Worm (Caenorhabditis elegans) whole organism, L4 larva: ENCODE data around the gene K10H10.6.

Experiments
- D1046.2 ChIP-seq: fragments of 200-800 bp; sonication (Bioruptor generic); IDR thresholded peaks from 2 replicates; pipeline ENCODE4 v1.3.6; 2022; ENCODE audit warnings: missing genetic modification characterization, missing compliant biosample characterization
- F26F4.8 ChIP-seq: fragments of 200-800 bp; sonication (Bioruptor generic); conservative IDR thresholded peaks from 2 replicates; pipeline ENCODE4 v1.3.6; 2022; ENCODE audit warnings: missing genetic modification characterization, missing compliant biosample characterization
- F37D6.2 ChIP-seq: sonication (generic microtip); optimal IDR thresholded peaks from 2 replicates; lab custom pipeline; 2016; ENCODE audit warnings: mild to moderate bottlenecking, missing genetic modification characterization, missing compliant biosample characterization
- F44E2.7 ChIP-seq: fragments of 200-800 bp; sonication (Bioruptor generic); IDR thresholded peaks from 2 replicates; pipeline ENCODE4 v2.1.2; 2022; ENCODE audit warnings: missing genetic modification characterization, missing compliant biosample characterization
- F49E8.2 ChIP-seq: sonication (generic microtip); optimal IDR thresholded peaks from 2 replicates; lab custom pipeline; 2016; ENCODE audit warnings: missing compliant biosample characterization, mild to moderate bottlenecking, missing genetic modification characterization, borderline replicate concordance
- R02D3.7 ChIP-seq: fragments of 150-350 bp; sonication (generic microtip); optimal IDR thresholded peaks from 3 replicates; lab custom pipeline; 2014; ENCODE audit warnings: missing biosample characterization, missing genetic modification characterization
- T20F7.1 ChIP-seq: fragments of 200-800 bp; sonication (Bioruptor generic); optimal IDR thresholded peaks from 2 replicates; lab custom pipeline; 2018; ENCODE audit warnings: mild to moderate bottlenecking, missing genetic modification characterization, missing compliant biosample characterization
- T26A8.4 ChIP-seq: fragments of 200-800 bp; sonication (Bioruptor generic); IDR thresholded peaks from 2 replicates; pipeline ENCODE4 v1.3.6; 2022; ENCODE audit warnings: missing genetic modification characterization, missing compliant biosample characterization
- Y75B8A.6 ChIP-seq: fragments of 200-800 bp; sonication (Bioruptor generic); IDR thresholded peaks from 2 replicates; pipeline ENCODE4 v1.3.6; 2022; ENCODE audit warnings: missing genetic modification reagents, missing genetic modification characterization, missing compliant biosample characterization
- ZK337.2 ChIP-seq: fragments of 200-800 bp; sonication (Bioruptor generic); IDR thresholded peaks from 2 replicates; pipeline ENCODE4 v1.3.6; 2022; ENCODE audit warnings: missing genetic modification reagents, missing genetic modification characterization, missing compliant biosample characterization
- ZK546.5 ChIP-seq, 2 experiments: sonication (generic microtip); optimal IDR thresholded peaks; 2 replicates each; lab custom pipeline; 2017; ENCODE audit warnings: missing biosample characterization in 2 of 2, missing genetic modification characterization in 2 of 2
- aha-1 ChIP-seq: fragments of 150-350 bp; peaks from one replicate; lab custom pipeline; 2014; ENCODE audit warnings: missing biosample characterization, missing genetic modification characterization
- attf-4 ChIP-seq: sonication (generic microtip); optimal IDR thresholded peaks from 3 replicates; lab custom pipeline; 2017; ENCODE audit warnings: missing biosample characterization, missing genetic modification characterization
- ceh-28 ChIP-seq: fragments of 150-350 bp; optimal IDR thresholded peaks from 2 replicates; lab custom pipeline; 2014; ENCODE audit warnings: missing biosample characterization, missing genetic modification reagents, missing genetic modification characterization
- ceh-44 ChIP-seq: fragments of 200-800 bp; sonication (Bioruptor generic); IDR thresholded peaks from 2 replicates; pipeline ENCODE4 v1.3.6; 2022; ENCODE audit warnings: missing genetic modification reagents, missing genetic modification characterization, missing compliant biosample characterization
- ceh-82 ChIP-seq: sonication (generic microtip); optimal IDR thresholded peaks from 2 replicates; lab custom pipeline; 2017; ENCODE audit warnings: missing biosample characterization, missing genetic modification characterization
- ctbp-1 ChIP-seq: fragments of 200-800 bp; sonication (Bioruptor generic); IDR thresholded peaks from 2 replicates; pipeline ENCODE4 v1.3.6; 2022; ENCODE audit warnings: missing genetic modification reagents, missing genetic modification characterization, missing compliant biosample characterization
- daf-12 ChIP-seq: fragments of 150-350 bp; optimal IDR thresholded peaks from 2 replicates; lab custom pipeline; 2014; ENCODE audit warnings: missing biosample characterization, missing genetic modification reagents, missing genetic modification characterization
- daf-19 ChIP-seq: fragments of 200-800 bp; sonication (Bioruptor generic); conservative IDR thresholded peaks from 2 replicates; pipeline ENCODE4 v1.3.6; 2022; ENCODE audit warnings: missing genetic modification characterization, missing compliant biosample characterization
- daf-8 ChIP-seq: fragments of 200-800 bp; sonication (Bioruptor generic); IDR thresholded peaks from 2 replicates; pipeline ENCODE4 v1.3.6; 2022; ENCODE audit warnings: missing genetic modification characterization, missing compliant biosample characterization
- dmd-8 ChIP-seq: fragments of 200-800 bp; sonication (Bioruptor generic); IDR thresholded peaks from 2 replicates; pipeline ENCODE4 v1.3.6; 2022; ENCODE audit warnings: missing genetic modification characterization, missing compliant biosample characterization
- dpl-1 ChIP-seq: fragments of 150-350 bp; optimal IDR thresholded peaks from 2 replicates; lab custom pipeline; 2014; ENCODE audit warnings: missing biosample characterization, missing genetic modification reagents, missing genetic modification characterization
- egl-27 ChIP-seq: sonication (generic microtip); optimal IDR thresholded peaks from 3 replicates; lab custom pipeline; 2017; ENCODE audit warnings: missing biosample characterization, missing genetic modification reagents, missing genetic modification characterization
- gei-8 ChIP-seq: fragments of 200-800 bp; sonication (Bioruptor generic); optimal IDR thresholded peaks from 2 replicates; lab custom pipeline; 2018; ENCODE audit warnings: mild to moderate bottlenecking, missing genetic modification characterization, missing compliant biosample characterization
- hif-1 ChIP-seq, 2 experiments: sonication (generic microtip); optimal IDR thresholded peaks; 2 replicates each; lab custom pipeline; 2016 to 2017; ENCODE audit warnings: missing compliant biosample characterization in 2 of 2, missing genetic modification characterization in 2 of 2, missing genetic modification reagents in 2 of 2, missing genotype in 2 of 2, mild to moderate bottlenecking in 1 of 2
- hlh-11 ChIP-seq: fragments of 200-800 bp; sonication (Bioruptor generic); optimal IDR thresholded peaks from 2 replicates; lab custom pipeline; 2018; ENCODE audit warnings: mild to moderate bottlenecking, missing genetic modification characterization, missing compliant biosample characterization
- hlh-30 ChIP-seq: sonication (generic microtip); optimal IDR thresholded peaks from 2 replicates; lab custom pipeline; 2017; ENCODE audit warnings: antibody characterized with exemption, mild to moderate bottlenecking, missing genetic modification characterization, missing compliant biosample characterization; ENCODE audit not compliant: insufficient read depth
- jun-1 ChIP-seq: fragments of 150-350 bp; optimal IDR thresholded peaks from 2 replicates; lab custom pipeline; 2014; ENCODE audit warnings: missing biosample characterization, missing genetic modification reagents, missing genetic modification characterization
- lim-7 ChIP-seq: fragments of 200-800 bp; sonication (Bioruptor generic); IDR thresholded peaks from 2 replicates; pipeline ENCODE4 v1.3.6; 2022; ENCODE audit warnings: missing genetic modification characterization, missing compliant biosample characterization
- lin-13 ChIP-seq: fragments of 150-350 bp; optimal IDR thresholded peaks from 2 replicates; lab custom pipeline; 2014; ENCODE audit warnings: missing biosample characterization, missing genetic modification reagents, missing genetic modification characterization
- lin-15B ChIP-seq: fragments of 150-350 bp; sonication (generic microtip); optimal IDR thresholded peaks from 3 replicates; lab custom pipeline; 2014; ENCODE audit warnings: missing biosample characterization, missing genetic modification characterization
- lin-29 ChIP-seq: fragments of 200-800 bp; sonication (Bioruptor generic); IDR thresholded peaks from 2 replicates; pipeline ENCODE4 v1.3.6; 2022; ENCODE audit warnings: missing genetic modification reagents, missing genetic modification characterization, missing compliant biosample characterization
- lin-38 ChIP-seq: fragments of 200-800 bp; sonication (Bioruptor generic); IDR thresholded peaks from 2 replicates; pipeline ENCODE4 v1.3.6; 2022; ENCODE audit warnings: missing genetic modification reagents, missing genetic modification characterization, missing compliant biosample characterization
- madf-5 ChIP-seq, 2 experiments: fragments of 200-800 bp; sonication (Bioruptor generic); IDR thresholded peaks; 2 replicates each; pipeline ENCODE4 v1.3.6; 2022; ENCODE audit warnings: missing compliant biosample characterization in 2 of 2, missing genetic modification characterization in 2 of 2
- madf-9 ChIP-seq: fragments of 200-800 bp; sonication (Bioruptor generic); conservative IDR thresholded peaks from 2 replicates; pipeline ENCODE4 v1.3.6; 2022; ENCODE audit warnings: missing genetic modification reagents, missing genetic modification characterization, missing compliant biosample characterization
- nhr-102 ChIP-seq: sonication (generic microtip); optimal IDR thresholded peaks from 2 replicates; lab custom pipeline; 2016; ENCODE audit warnings: mild to moderate bottlenecking, missing genetic modification characterization, moderate library complexity, missing compliant biosample characterization
- nhr-11 ChIP-seq: fragments of 150-350 bp; optimal IDR thresholded peaks from 2 replicates; lab custom pipeline; 2014; ENCODE audit warnings: missing biosample characterization, missing genetic modification characterization
- nhr-237 ChIP-seq: sonication (generic microtip); optimal IDR thresholded peaks from 2 replicates; lab custom pipeline; 2017; ENCODE audit warnings: missing biosample characterization, missing genetic modification characterization
- nhr-25 ChIP-seq: sonication (generic microtip); optimal IDR thresholded peaks from 2 replicates; lab custom pipeline; 2017; ENCODE audit warnings: missing genetic modification characterization, mild to moderate bottlenecking, missing compliant biosample characterization, antibody characterized with exemption, moderate library complexity, borderline replicate concordance; ENCODE audit not compliant: insufficient read depth
- nhr-28 ChIP-seq: fragments of 150-350 bp; optimal IDR thresholded peaks from 2 replicates; lab custom pipeline; 2014; ENCODE audit warnings: missing biosample characterization, missing genetic modification characterization
- nhr-41 ChIP-seq: fragments of 200-800 bp; sonication (Bioruptor generic); IDR thresholded peaks from 2 replicates; pipeline ENCODE4 v1.3.6; 2022; ENCODE audit warnings: missing genetic modification reagents, missing genetic modification characterization, missing compliant biosample characterization
- nhr-48 ChIP-seq: sonication (generic microtip); optimal IDR thresholded peaks from 2 replicates; lab custom pipeline; 2016; ENCODE audit warnings: mild to moderate bottlenecking, missing genetic modification characterization, missing compliant biosample characterization
- nhr-6 ChIP-seq: fragments of 150-350 bp; optimal IDR thresholded peaks from 2 replicates; lab custom pipeline; 2014; ENCODE audit warnings: missing biosample characterization, missing genetic modification characterization
- nhr-76 ChIP-seq: fragments of 150-350 bp; optimal IDR thresholded peaks from 2 replicates; lab custom pipeline; 2014; ENCODE audit warnings: missing biosample characterization, missing genetic modification characterization
- nhr-77 ChIP-seq: fragments of 150-350 bp; optimal IDR thresholded peaks from 2 replicates; lab custom pipeline; 2014; ENCODE audit warnings: missing biosample characterization, missing genetic modification characterization
- php-3 ChIP-seq: fragments of 200-800 bp; sonication (Bioruptor generic); IDR thresholded peaks from 2 replicates; pipeline ENCODE4 v1.3.6; 2022; ENCODE audit warnings: missing genetic modification reagents, missing genetic modification characterization, missing compliant biosample characterization
- pqm-1 ChIP-seq: sonication (generic microtip); optimal IDR thresholded peaks from 2 replicates; lab custom pipeline; 2017; ENCODE audit warnings: missing biosample characterization, missing genetic modification characterization
- rbr-2 ChIP-seq: sonication (generic microtip); optimal IDR thresholded peaks from 2 replicates; lab custom pipeline; 2016; ENCODE audit warnings: missing genotype, missing genetic modification characterization, missing compliant biosample characterization
- sdz-12 ChIP-seq: fragments of 200-800 bp; sonication (Bioruptor generic); optimal IDR thresholded peaks from 2 replicates; lab custom pipeline; 2018; ENCODE audit warnings: mild to moderate bottlenecking, missing genetic modification characterization, missing compliant biosample characterization
- set-16 ChIP-seq: fragments of 200-800 bp; sonication (Bioruptor generic); IDR thresholded peaks from 2 replicates; pipeline ENCODE4 v1.3.6; 2022; ENCODE audit warnings: missing genetic modification reagents, missing genetic modification characterization, missing compliant biosample characterization
- tag-97 ChIP-seq: fragments of 200-800 bp; sonication (Bioruptor generic); IDR thresholded peaks from 2 replicates; pipeline ENCODE4 v1.3.6; 2022; ENCODE audit warnings: missing genetic modification characterization, missing compliant biosample characterization
- vab-7 ChIP-seq: fragments of 200-800 bp; sonication (Bioruptor generic); IDR thresholded peaks from 2 replicates; pipeline ENCODE4 v1.3.6; 2022; ENCODE audit warnings: missing genetic modification reagents, missing genetic modification characterization, missing compliant biosample characterization
- zag-1 ChIP-seq: fragments of 150-350 bp; optimal IDR thresholded peaks from 2 replicates; lab custom pipeline; 2014; ENCODE audit warnings: missing biosample characterization, missing genetic modification characterization
- zip-2 ChIP-seq: fragments of 150-350 bp; optimal IDR thresholded peaks from 2 replicates; lab custom pipeline; 2014; ENCODE audit warnings: missing biosample characterization, missing genetic modification characterization

The K10H10.6 gene

ce11 chrII:14495341-14495740, 7.8 kb upstream of the K10H10.6 start (continued):
- TF ChIP-seq T20F7.1 (GFP tag; lab: Kevin White, UChicago) (no peak), tag-97 (GFP tag; lab: Robert Waterston, UW) (no peak), php-3 (no peak), ZK546.5 (tag; optimal IDR thresholded peaks at IDR 0.05; lab: Kevin White, UChicago) (no peak), zag-1 (tag; lab: Kevin White, UChicago) (no peak), sdz-12 (GFP tag; lab: Kevin White, UChicago) (no peak), F49E8.2 (tag; lab: Kevin White, UChicago) (no peak), ceh-28 (tag; lab: Kevin White, UChicago) (no peak), vab-7 (GFP tag; lab: Robert Waterston, UW) (no peak), aha-1 (tag; lab: Kevin White, UChicago) (peak; percentile 96), madf-9 (GFP tag; lab: Robert Waterston, UW) (no peak), hlh-11 (tag; lab: Kevin White, UChicago) (peak; percentile 43), daf-12 (tag; lab: Kevin White, UChicago) (no peak), nhr-28 (peak; percentile 64), nhr-41 (GFP tag; lab: Robert Waterston, UW) (no peak), lim-7 (GFP tag; lab: Robert Waterston, UW) (no peak), lin-38 (GFP tag; lab: Robert Waterston, UW) (no peak), F37D6.2 (no peak), nhr-6 (tag; lab: Kevin White, UChicago) (peak; percentile 36), zip-2 (tag; lab: Kevin White, UChicago) (no peak), ceh-44 (GFP tag; lab: Robert Waterston, UW) (no peak), lin-15B (tag; lab: Kevin White, UChicago) (no peak), gei-8 (GFP tag; lab: Kevin White, UChicago) (no peak), jun-1 (tag; lab: Kevin White, UChicago) (no peak), set-16 (GFP tag; lab: Robert Waterston, UW) (no peak), ZK337.2 (GFP tag; lab: Robert Waterston, UW) (no peak), ctbp-1 (GFP tag; lab: Robert Waterston, UW) (no peak), D1046.2 (GFP tag; lab: Robert Waterston, UW) (no peak), dpl-1 (no peak), nhr-237 (tag; lab: Kevin White, UChicago) (no peak), Y75B8A.6 (GFP tag; lab: Robert Waterston, UW) (no peak), ceh-82 (tag; lab: Kevin White, UChicago) (no peak), nhr-25 (tag; lab: Kevin White, UChicago) (no peak), dmd-8 (no peak), F26F4.8 (GFP tag; lab: Robert Waterston, UW) (no peak), daf-19 (GFP tag; lab: Robert Waterston, UW) (no peak), R02D3.7 (tag; lab: Kevin White, UChicago) (no peak), lin-13 (no peak), nhr-48 (tag; lab: Kevin White, UChicago) (peak; percentile 20), nhr-102 (tag; lab: Kevin White, UChicago) (no peak), nhr-77 (no peak), egl-27 (tag; lab: Kevin White, UChicago) (no peak), nhr-11 (tag; lab: Kevin White, UChicago) (no peak), madf-5 (GFP tag; IDR thresholded peaks at IDR 0.05; lab: Robert Waterston, UW) (no peak), hlh-30 (tag; lab: Kevin White, UChicago) (peak; percentile 56), attf-4 (tag; lab: Kevin White, UChicago) (no peak), rbr-2 (tag; lab: Kevin White, UChicago) (no peak), F44E2.7 (no peak), hif-1 (tag; optimal IDR thresholded peaks at IDR 0.05; lab: Kevin White, UChicago) (peak; percentile 90 to 97), T26A8.4 (GFP tag; lab: Robert Waterston, UW) (no peak), lin-29 (GFP tag; lab: Robert Waterston, UW) (no peak), pqm-1 (tag; lab: Kevin White, UChicago) (no peak), daf-8 (GFP tag; lab: Robert Waterston, UW) (no peak), nhr-76 (tag; lab: Kevin White, UChicago) (no peak)
